Worm (Caenorhabditis elegans) whole organism, late embryonic: ENCODE data around the gene Y82E9BL.12.
"Not testable (repeated sequence)": the region's sequence is repeated elsewhere in the genome, so short reads cannot be mapped to it uniquely, and the experiment has no call there.

Experiments used
- C08G9.2 ChIP-seq: sonication (generic microtip); optimal IDR thresholded peaks from 2 replicates; lab custom pipeline; 2016; ENCODE audit warnings: mild to moderate bottlenecking, missing genetic modification characterization, moderate library complexity, missing compliant biosample characterization
- C38D4.7 ChIP-seq: fragments of 200-800 bp; sonication (Bioruptor generic); optimal IDR thresholded peaks from 2 replicates; lab custom pipeline; 2018; ENCODE audit warnings: mild to moderate bottlenecking, missing genetic modification characterization, moderate library complexity, missing compliant biosample characterization
- T23F11.4 ChIP-seq: fragments of 200-800 bp; sonication (Bioruptor generic); optimal IDR thresholded peaks from 2 replicates; lab custom pipeline; 2018; ENCODE audit warnings: mild to moderate bottlenecking, missing genetic modification characterization, missing compliant biosample characterization
- ahr-1 ChIP-seq: sonication (generic microtip); optimal IDR thresholded peaks from 2 replicates; lab custom pipeline; 2016; ENCODE audit warnings: missing genetic modification characterization, missing compliant biosample characterization
- ama-1 ChIP-seq: fragments of 150-350 bp; optimal IDR thresholded peaks from 2 replicates; lab custom pipeline; 2014
- ceh-14 ChIP-seq: sonication (generic microtip); optimal IDR thresholded peaks from 2 replicates; lab custom pipeline; 2016; ENCODE audit warnings: missing genotype, missing genetic modification characterization, missing compliant biosample characterization
- ceh-2 ChIP-seq: sonication (generic microtip); optimal IDR thresholded peaks from 2 replicates; lab custom pipeline; 2016; ENCODE audit warnings: missing genotype, missing genetic modification characterization, missing compliant biosample characterization
- ceh-30 ChIP-seq: fragments of 150-350 bp; optimal IDR thresholded peaks from 2 replicates; lab custom pipeline; 2014; ENCODE audit warnings: missing biosample characterization, missing genetic modification characterization
- ceh-31 ChIP-seq: sonication (generic microtip); optimal IDR thresholded peaks from 2 replicates; lab custom pipeline; 2016; ENCODE audit warnings: missing genetic modification characterization, missing compliant biosample characterization
- ceh-6 ChIP-seq: fragments of 200-800 bp; sonication (Bioruptor generic); optimal IDR thresholded peaks from 2 replicates; lab custom pipeline; 2018; ENCODE audit warnings: mild to moderate bottlenecking, missing genetic modification characterization, missing compliant biosample characterization
- ceh-9 ChIP-seq: sonication (generic microtip); optimal IDR thresholded peaks from 2 replicates; lab custom pipeline; 2016; ENCODE audit warnings: mild to moderate bottlenecking, missing genetic modification characterization, inconsistent platforms, missing compliant biosample characterization
- dmd-4 ChIP-seq: sonication (generic microtip); optimal IDR thresholded peaks from 2 replicates; lab custom pipeline; 2016; ENCODE audit warnings: borderline replicate concordance, missing genetic modification characterization, missing compliant biosample characterization
- elt-2 ChIP-seq: sonication (generic microtip); optimal IDR thresholded peaks from 2 replicates; lab custom pipeline; 2016; ENCODE audit warnings: missing genetic modification reagents, missing genetic modification characterization, missing compliant biosample characterization
- ets-4 ChIP-seq: sonication (generic microtip); optimal IDR thresholded peaks from 2 replicates; lab custom pipeline; 2016; ENCODE audit warnings: missing genetic modification characterization, missing compliant biosample characterization
- eyg-1 ChIP-seq: sonication (generic microtip); optimal IDR thresholded peaks from 2 replicates; lab custom pipeline; 2016; ENCODE audit warnings: missing genotype, missing genetic modification characterization, missing compliant biosample characterization
- fax-1 ChIP-seq: sonication (generic microtip); optimal IDR thresholded peaks from 2 replicates; lab custom pipeline; 2016; ENCODE audit warnings: missing genotype, missing genetic modification characterization, missing compliant biosample characterization
- fkh-10 ChIP-seq: fragments of 150-350 bp; optimal IDR thresholded peaks from 2 replicates; lab custom pipeline; 2014; ENCODE audit warnings: missing biosample characterization, missing genetic modification reagents, missing genetic modification characterization
- gmeb-2 ChIP-seq: sonication (generic microtip); optimal IDR thresholded peaks from 2 replicates; lab custom pipeline; 2016; ENCODE audit warnings: missing genetic modification characterization, inconsistent platforms, missing compliant biosample characterization
- hlh-8 ChIP-seq: sonication (generic microtip); optimal IDR thresholded peaks from 2 replicates; lab custom pipeline; 2016; ENCODE audit warnings: missing genotype, missing genetic modification characterization, missing compliant biosample characterization
- madf-2 ChIP-seq: sonication (generic microtip); optimal IDR thresholded peaks from 2 replicates; lab custom pipeline; 2017; ENCODE audit warnings: missing genetic modification characterization, missing compliant biosample characterization
- nfya-1 ChIP-seq: sonication (generic microtip); optimal IDR thresholded peaks from 2 replicates; lab custom pipeline; 2017; ENCODE audit warnings: missing genetic modification characterization, mild to moderate bottlenecking, missing compliant biosample characterization, antibody characterized with exemption, moderate library complexity
- nhr-11 ChIP-seq: fragments of 150-350 bp; optimal IDR thresholded peaks from 2 replicates; lab custom pipeline; 2014; ENCODE audit warnings: missing biosample characterization, missing genetic modification characterization
- npax-4 ChIP-seq: sonication (generic microtip); optimal IDR thresholded peaks from 2 replicates; lab custom pipeline; 2016; ENCODE audit warnings: missing genetic modification characterization, missing compliant biosample characterization
- pag-3 ChIP-seq: sonication (generic microtip); optimal IDR thresholded peaks from 2 replicates; lab custom pipeline; 2016; ENCODE audit warnings: missing compliant biosample characterization, missing genetic modification characterization, borderline replicate concordance
- pat-9 ChIP-seq: fragments of 200-800 bp; sonication (Bioruptor generic); optimal IDR thresholded peaks from 2 replicates; lab custom pipeline; 2018; ENCODE audit warnings: mild to moderate bottlenecking, missing genetic modification characterization, moderate library complexity, missing compliant biosample characterization
- pax-1 ChIP-seq: fragments of 150-350 bp; optimal IDR thresholded peaks from 2 replicates; lab custom pipeline; 2014; ENCODE audit warnings: missing biosample characterization, missing genetic modification characterization
- pros-1 ChIP-seq: fragments of 150-350 bp; optimal IDR thresholded peaks from 2 replicates; lab custom pipeline; 2014; ENCODE audit warnings: missing biosample characterization, missing genetic modification reagents, missing genetic modification characterization
- tbx-7 ChIP-seq: sonication (generic microtip); optimal IDR thresholded peaks from 2 replicates; lab custom pipeline; 2016; ENCODE audit warnings: missing genotype, missing genetic modification characterization, missing compliant biosample characterization
- zip-5 ChIP-seq: sonication (generic microtip); optimal IDR thresholded peaks from 2 replicates; lab custom pipeline; 2016; ENCODE audit warnings: missing genetic modification characterization, missing compliant biosample characterization

The Y82E9BL.12 gene

ce11 chrIII:1308887-1309286 lies at the start of gene Y82E9BL.12:
Gene Y82E9BL.12 (plus strand): TSS chrIII:1309187.
- no peak for TF ChIP-seq zip-5 (tag; lab: Kevin White, UChicago)
- no peak for TF ChIP-seq madf-2 (tag; lab: Kevin White, UChicago)
- TF ChIP-seq ceh-30 (tag; lab: Kevin White, UChicago), result no peak
- no peak for TF ChIP-seq ceh-31 (tag; lab: Kevin White, UChicago)

ce11 chrIII:1263692-1264091 lies 45.3 kb upstream of the Y82E9BL.12 start, which contains the start of gene srz-9:
Gene srz-9 (plus strand): TSS chrIII:1263992.
- not testable (repeated sequence) for TF ChIP-seq dmd-4 (tag; lab: Kevin White, UChicago); ceh-6; ceh-2

ce11 chrIII:1266799-1267198 lies 42.2 kb upstream of the Y82E9BL.12 start, which contains the start of gene fbxa-151:
Gene fbxa-151 (minus strand): TSS chrIII:1266899.
- not testable (repeated sequence) for TF ChIP-seq ceh-9 (tag; lab: Kevin White, UChicago); ceh-14; ceh-2

- TF ChIP-seq fax-1 (tag; lab: Kevin White, UChicago) (no peak), zip-5 (tag; lab: Kevin White, UChicago) (no peak), nhr-11 (tag; lab: Kevin White, UChicago) (no peak), elt-2 (tag; lab: Kevin White, UChicago) (no peak), hlh-8 (no peak), C08G9.2 (tag; lab: Kevin White, UChicago) (no peak), npax-4 (tag; lab: Kevin White, UChicago) (no peak), madf-2 (tag; lab: Kevin White, UChicago) (no peak), pros-1 (no peak), C38D4.7 (GFP tag; lab: Kevin White, UChicago) (no peak), pat-9 (no peak), pax-1 (tag; lab: Kevin White, UChicago) (no peak), T23F11.4 (GFP tag; lab: Kevin White, UChicago) (no peak), gmeb-2 (no peak), nfya-1 (tag; lab: Kevin White, UChicago) (no peak), ceh-31 (tag; lab: Kevin White, UChicago) (no peak), ceh-6 (no peak), eyg-1 (tag; lab: Kevin White, UChicago) (no peak), ceh-9 (tag; lab: Kevin White, UChicago) (no peak), pag-3 (tag; lab: Kevin White, UChicago) (no peak)
Measured at ce11 chrIII:1269156-1269555, 39.8 kb upstream of the Y82E9BL.12 start, which contains the start of gene fbxa-32. Gene fbxa-32 (minus strand): TSS chrIII:1269256.

- no peak for TF ChIP-seq ama-1 (lab: Kevin White, UChicago)
- TF ChIP-seq ahr-1 (tag; lab: Kevin White, UChicago), result no peak
- TF ChIP-seq tbx-7 (tag; lab: Kevin White, UChicago), result no peak
- TF ChIP-seq ets-4 (tag; lab: Kevin White, UChicago), result no peak
Measured at ce11 chrIII:1271378-1271926, 37.5 kb upstream of the Y82E9BL.12 start, which contains the start of gene fbxa-31. Gene fbxa-31 (minus strand): TSS chrIII:1271428.

ce11 chrIII:1273655-1274328 lies 35.2 kb upstream of the Y82E9BL.12 start, which contains the start of gene fbxa-29:
Gene fbxa-29 (minus strand): TSS chrIII:1273705.
- no peak for TF ChIP-seq nhr-11 (tag; lab: Kevin White, UChicago)
- TF ChIP-seq fkh-10 (GFP tag; lab: Kevin White, UChicago), result no peak
- TF ChIP-seq, all 69 proteins: peak for 0
